Worm (Caenorhabditis elegans) whole organism, L4/young adult: Measurements from ENCODE around the gene pkg-2.

Experiments
- W03F9.2 ChIP-seq: fragments of 150-350 bp; optimal IDR thresholded peaks from 2 replicates; lab custom pipeline; 2014; ENCODE audit warnings: missing biosample characterization, missing genetic modification characterization
- dao-5 ChIP-seq: sonication (generic microtip); optimal IDR thresholded peaks from 2 replicates; lab custom pipeline; 2016; ENCODE audit warnings: missing genotype, missing genetic modification characterization, moderate library complexity, missing compliant biosample characterization
- him-1 ChIP-seq: sonication (generic microtip); optimal IDR thresholded peaks from 2 replicates; lab custom pipeline; 2016; ENCODE audit warnings: missing genotype, missing genetic modification reagents, missing genetic modification characterization, missing compliant biosample characterization

DNA sequence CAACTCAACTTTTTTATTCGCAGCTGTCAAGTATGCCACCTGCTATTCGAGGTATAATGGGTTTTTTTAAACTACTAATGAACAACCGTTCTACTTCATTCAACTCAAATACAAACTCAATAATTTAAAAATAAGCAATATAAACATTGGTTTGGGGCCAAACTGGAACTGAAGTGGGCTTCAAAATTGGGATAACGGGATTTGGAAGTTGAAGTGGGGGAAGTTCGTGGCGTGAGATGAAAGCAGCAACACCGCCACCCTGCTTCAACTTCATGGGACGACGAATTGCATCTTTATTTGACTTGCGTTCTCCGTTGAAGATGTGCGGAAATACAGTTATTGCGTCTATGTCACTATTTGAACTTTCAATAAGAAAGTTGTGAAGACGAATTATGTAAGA, 42.2 kb upstream of the pkg-2 start:
- no peak for TF ChIP-seq W03F9.2
- no peak for TF ChIP-seq him-1 (tag; lab: Kevin White, UChicago)
- TF ChIP-seq dao-5 (tag; lab: Kevin White, UChicago) = no peak
